Worm (Caenorhabditis elegans) whole organism, L3 larva: ENCODE measurements around the gene set-26.

ENCODE experiments used
- R02D3.7 ChIP-seq: fragments of 150-350 bp; optimal IDR thresholded peaks from 2 replicates; lab custom pipeline; 2014; ENCODE audit warnings: missing biosample characterization, missing genetic modification characterization
- aly-2 ChIP-seq: fragments of 150-350 bp; optimal IDR thresholded peaks from 2 replicates; lab custom pipeline; 2014; ENCODE audit warnings: missing biosample characterization, missing genetic modification characterization
- ama-1 ChIP-seq: fragments of 150-350 bp; optimal IDR thresholded peaks from 2 replicates; lab custom pipeline; 2018
- ceh-16 ChIP-seq: sonication (generic microtip); optimal IDR thresholded peaks from 2 replicates; lab custom pipeline; 2017; ENCODE audit warnings: missing biosample characterization, missing genetic modification characterization
- egl-27 ChIP-seq: sonication (generic microtip); optimal IDR thresholded peaks from 4 replicates; lab custom pipeline; 2017; ENCODE audit warnings: missing biosample characterization, missing genetic modification reagents, missing genetic modification characterization
- elt-1 ChIP-seq: fragments of 150-350 bp; optimal IDR thresholded peaks from 2 replicates; lab custom pipeline; 2014; ENCODE audit warnings: missing biosample characterization, missing genetic modification characterization
- elt-2 ChIP-seq: sonication (generic microtip); optimal IDR thresholded peaks from 2 replicates; lab custom pipeline; 2016; ENCODE audit warnings: missing genetic modification reagents, mild to moderate bottlenecking, missing genetic modification characterization, missing compliant biosample characterization
- fkh-10 ChIP-seq: sonication (generic microtip); optimal IDR thresholded peaks from 2 replicates; lab custom pipeline; 2017; ENCODE audit warnings: missing biosample characterization, missing genetic modification reagents, missing genetic modification characterization
- lin-39 ChIP-seq: fragments of 150-350 bp; optimal IDR thresholded peaks from 2 replicates; lab custom pipeline; 2018; ENCODE audit warnings: missing biosample characterization, missing genetic modification reagents, missing genetic modification characterization
- nfya-1 ChIP-seq: sonication (generic microtip); optimal IDR thresholded peaks from 2 replicates; lab custom pipeline; 2017; ENCODE audit warnings: missing genetic modification characterization, mild to moderate bottlenecking, missing compliant biosample characterization, antibody characterized with exemption, moderate library complexity; ENCODE audit not compliant: insufficient read depth
- nhr-25 ChIP-seq: sonication (generic microtip); optimal IDR thresholded peaks from 2 replicates; lab custom pipeline; 2017; ENCODE audit warnings: missing biosample characterization, missing genetic modification characterization
- nhr-67 ChIP-seq: fragments of 150-350 bp; optimal IDR thresholded peaks from 2 replicates; lab custom pipeline; 2014; ENCODE audit warnings: missing biosample characterization, missing genetic modification characterization
- skn-1 ChIP-seq: fragments of 150-350 bp; optimal IDR thresholded peaks from 2 replicates; lab custom pipeline; 2014; ENCODE audit warnings: missing biosample characterization, missing genetic modification characterization
- snpc-4 ChIP-seq: fragments of 150-350 bp; optimal IDR thresholded peaks from 2 replicates; lab custom pipeline; 2014; ENCODE audit warnings: missing biosample characterization, missing genetic modification characterization

- TF ChIP-seq fkh-10 (GFP tag; lab: Kevin White, UChicago) (no peak), snpc-4 (no peak), egl-27 (tag; lab: Kevin White, UChicago) (no peak), ceh-16 (tag; lab: Kevin White, UChicago) (no peak), ama-1 (lab: Kevin White, UChicago) (no peak), nfya-1 (tag; lab: Kevin White, UChicago) (no peak), elt-2 (no peak), nhr-67 (tag; lab: Kevin White, UChicago) (no peak), R02D3.7 (tag; lab: Kevin White, UChicago) (no peak), nhr-25 (tag; lab: Kevin White, UChicago) (no peak), elt-1 (tag; lab: Kevin White, UChicago) (no peak), lin-39 (tag; lab: Kevin White, UChicago) (no peak), aly-2 (no peak), skn-1 (tag; lab: Kevin White, UChicago) (no peak)
Observed at ce11 chrIV:16629090-16629489, 26.6 kb downstream of the set-26 start, which contains the start of gene Y51H4A.936.
